Worm (Caenorhabditis elegans): ENCODE data around the gene W06G6.11.

W06G6.11 gene

ce11 chrV:16617462-16617861 lies 31.6 kb downstream of the W06G6.11 start, which contains the start of gene Y70C5A.4:
TSS of gene Y70C5A.4 (plus strand) at chrV:16617762.
- TF ChIP-seq ces-1 (GFP tag; optimal IDR thresholded peaks at IDR 0.05) = no peak
- no peak for TF ChIP-seq ztf-11 (tag; optimal IDR thresholded peaks at IDR 0.05)
- no peak for TF ChIP-seq mab-5 (tag; optimal IDR thresholded peaks at IDR 0.05)
- TF ChIP-seq lin-32 (GFP tag; optimal IDR thresholded peaks at IDR 0.05) = no peak
- TF ChIP-seq nhr-76 (tag; optimal IDR thresholded peaks at IDR 0.05) = no peak

- no peak for TF ChIP-seq elt-1 (tag; optimal IDR thresholded peaks at IDR 0.05; ENCODE audit: borderline replicate concordance, insufficient read depth)
- no peak for TF ChIP-seq zip-8 (tag; optimal IDR thresholded peaks at IDR 0.05)
- TF ChIP-seq mep-1 (tag; optimal IDR thresholded peaks at IDR 0.05) = no peak
- no peak for TF ChIP-seq cnd-1 (tag; optimal IDR thresholded peaks at IDR 0.05)
- TF ChIP-seq pha-4 (tag; optimal IDR thresholded peaks at IDR 0.05) = no peak
- TF ChIP-seq hlh-1 (tag; optimal IDR thresholded peaks at IDR 0.05) = no peak
- TF ChIP-seq flh-1 (GFP tag; optimal IDR thresholded peaks at IDR 0.05) = no peak
- TF ChIP-seq lin-13 (tag; optimal IDR thresholded peaks at IDR 0.05) = no peak
- TF ChIP-seq mls-2 (tag; optimal IDR thresholded peaks at IDR 0.05) = no peak
- TF ChIP-seq unc-39 (tag; optimal IDR thresholded peaks at IDR 0.05) = no peak
- no peak for TF ChIP-seq nhr-28 (tag; optimal IDR thresholded peaks at IDR 0.05)
Measured at ce11 chrV:16610791-16611385, 38.2 kb downstream of the W06G6.11 start, which contains the start of gene srw-54. TSS of gene srw-54 (plus strand) at chrV:16611335.

- TF ChIP-seq cnd-1 (tag; optimal IDR thresholded peaks at IDR 0.05) (no peak), unc-62 (GFP tag; optimal IDR thresholded peaks at IDR 0.05) (no peak), flh-1 (GFP tag; optimal IDR thresholded peaks at IDR 0.05) (no peak), unc-120 (tag; optimal IDR thresholded peaks at IDR 0.05; ENCODE audit: poor library complexity, severe bottlenecking) (no peak), M03D4.4 (tag; optimal IDR thresholded peaks at IDR 0.05) (no peak), nhr-28 (tag; optimal IDR thresholded peaks at IDR 0.05) (no peak)
Measured at ce11 chrV:16610094-16610493, 39.0 kb downstream of the W06G6.11 start.

ce11 chrV:16608478-16608877 lies 40.6 kb downstream of the W06G6.11 start:
- TF ChIP-seq nhr-2 (tag; optimal IDR thresholded peaks at IDR 0.05) (no peak), nhr-76 (tag; optimal IDR thresholded peaks at IDR 0.05) (no peak), ham-2 (GFP tag; optimal IDR thresholded peaks at IDR 0.05) (no peak), tbx-8 (GFP tag; optimal IDR thresholded peaks at IDR 0.05) (no peak), M03D4.4 (tag; optimal IDR thresholded peaks at IDR 0.05) (no peak), elt-1 (tag; optimal IDR thresholded peaks at IDR 0.05; ENCODE audit: borderline replicate concordance, insufficient read depth) (no peak), flh-1 (GFP tag; optimal IDR thresholded peaks at IDR 0.05) (no peak), lin-32 (GFP tag; optimal IDR thresholded peaks at IDR 0.05) (no peak), zip-8 (tag; optimal IDR thresholded peaks at IDR 0.05) (no peak), lsy-2 (tag; optimal IDR thresholded peaks at IDR 0.05) (no peak), mep-1 (tag; optimal IDR thresholded peaks at IDR 0.05) (no peak)

ce11 chrV:16606313-16606712 lies 42.8 kb downstream of the W06G6.11 start, which contains the start of gene Y32B12C.1:
TSS of gene Y32B12C.1 (plus strand) at chrV:16606613.
- TF ChIP-seq lin-32 (GFP tag; optimal IDR thresholded peaks at IDR 0.05) = no peak
- no peak for TF ChIP-seq ceh-39 (tag; optimal IDR thresholded peaks at IDR 0.05)
- no peak for TF ChIP-seq sem-2 (GFP tag; optimal IDR thresholded peaks at IDR 0.05)
- TF ChIP-seq ces-1 (GFP tag; optimal IDR thresholded peaks at IDR 0.05) = no peak
- no peak for TF ChIP-seq mep-1 (tag; optimal IDR thresholded peaks at IDR 0.05)
- TF ChIP-seq cnd-1 (tag; optimal IDR thresholded peaks at IDR 0.05) = no peak
- no peak for TF ChIP-seq ztf-11 (tag; optimal IDR thresholded peaks at IDR 0.05)

ce11 chrV:16605463-16605862 lies 43.6 kb downstream of the W06G6.11 start:
- no peak for TF ChIP-seq nhr-237 (tag; optimal IDR thresholded peaks at IDR 0.05)
- no peak for TF ChIP-seq unc-39 (tag; optimal IDR thresholded peaks at IDR 0.05)
- TF ChIP-seq sem-2 (GFP tag; optimal IDR thresholded peaks at IDR 0.05) = no peak
- no peak for TF ChIP-seq cnd-1 (tag; optimal IDR thresholded peaks at IDR 0.05)
- TF ChIP-seq nhr-76 (tag; optimal IDR thresholded peaks at IDR 0.05) = no peak
- TF ChIP-seq unc-120 (tag; optimal IDR thresholded peaks at IDR 0.05; ENCODE audit: poor library complexity, severe bottlenecking) = no peak
- no peak for TF ChIP-seq drap-1 (GFP tag; optimal IDR thresholded peaks at IDR 0.05)
- TF ChIP-seq lsy-2 (tag; optimal IDR thresholded peaks at IDR 0.05) = no peak

All from whole organism, mixed stage, embryonic.